Fruit fly (Drosophila melanogaster): ENCODE measurements around the gene Pgam5.

Gene Pgam5

DNA sequence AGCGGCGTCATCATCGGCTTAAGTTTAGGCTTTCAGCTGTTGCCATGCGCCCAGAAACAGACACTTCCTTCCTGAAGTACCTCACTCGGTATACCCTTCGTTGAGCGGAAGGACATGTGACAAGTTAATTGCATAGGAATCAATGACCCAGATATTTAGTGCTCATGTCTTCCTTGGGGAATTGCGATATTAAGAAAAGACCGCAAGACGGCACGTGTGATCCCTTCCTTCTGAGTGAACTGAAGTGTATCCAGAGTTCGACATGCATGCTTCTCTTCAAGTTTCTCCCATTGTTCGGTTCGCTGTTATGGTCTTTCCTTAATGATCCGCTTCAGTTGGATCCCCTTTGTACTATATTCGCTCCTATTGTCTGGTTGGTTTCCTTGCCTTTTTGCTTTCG is 32.8 kb downstream of the Pgam5 start (continued):
- TF ChIP-seq Ravus (GFP tag; IDR thresholded peaks at IDR 0.05) (no peak), twi (tag; optimal IDR thresholded peaks at IDR 0.05) (no peak), CG4360 (GFP tag; IDR thresholded peaks at IDR 0.05) (no peak), CG4328 (GFP tag; optimal IDR thresholded peaks at IDR 0.05) (no peak), Ets97D (GFP tag; optimal IDR thresholded peaks at IDR 0.05) (no peak), Sin3A (optimal IDR thresholded peaks at IDR 0.05) (no peak), da (GFP tag; optimal IDR thresholded peaks at IDR 0.05) (no peak), Ptx1 (GFP tag; IDR thresholded peaks at IDR 0.05) (no peak), lbe (GFP tag; optimal IDR thresholded peaks at IDR 0.05) (peak; percentile 9), CG8944 (GFP tag; optimal IDR thresholded peaks at IDR 0.05) (no peak), CG30431 (GFP tag; optimal IDR thresholded peaks at IDR 0.05) (no peak), kah (GFP tag; optimal IDR thresholded peaks at IDR 0.05) (no peak), jumu (GFP tag; optimal IDR thresholded peaks at IDR 0.05) (no peak), CHES-1-like (GFP tag; optimal IDR thresholded peaks at IDR 0.05) (no peak), stwl (tag; optimal IDR thresholded peaks at IDR 0.05) (no peak), jigr1 (GFP tag; IDR thresholded peaks at IDR 0.05) (no peak), NFAT (GFP tag; IDR thresholded peaks at IDR 0.05) (no peak), vvl (GFP tag; IDR thresholded peaks at IDR 0.05) (no peak), CG16779 (GFP tag; IDR thresholded peaks at IDR 0.05) (no peak), CG12659 (GFP tag; optimal IDR thresholded peaks at IDR 0.05) (no peak), CG18619 (GFP tag; optimal IDR thresholded peaks at IDR 0.05) (no peak), nmo (GFP tag; optimal IDR thresholded peaks at IDR 0.05) (no peak), CG15601 (tag; optimal IDR thresholded peaks at IDR 0.05) (no peak), Drgx (GFP tag; IDR thresholded peaks at IDR 0.05) (peak; percentile 27; the same call in 1 of the 2 replicates), H2.0 (GFP tag; IDR thresholded peaks at IDR 0.05) (no peak), CG17912 (GFP tag; optimal IDR thresholded peaks at IDR 0.05) (no peak), dmrt11E (tag; optimal IDR thresholded peaks at IDR 0.05) (no peak), z (GFP tag; IDR thresholded peaks at IDR 0.05) (no peak), br (optimal IDR thresholded peaks at IDR 0.05) (no peak), Camta (GFP tag; optimal IDR thresholded peaks at IDR 0.05) (no peak), CG9727 (GFP tag; optimal IDR thresholded peaks at IDR 0.05) (peak; percentile 16), CG1529 (GFP tag; optimal IDR thresholded peaks at IDR 0.05) (no peak), Lpt (GFP tag; optimal IDR thresholded peaks at IDR 0.05) (no peak), Six4 (GFP tag; optimal IDR thresholded peaks at IDR 0.05) (no peak), corto (GFP tag; optimal IDR thresholded peaks at IDR 0.05) (no peak), CG43689 (GFP tag; IDR thresholded peaks at IDR 0.05) (no peak), CG13123 (GFP tag; optimal IDR thresholded peaks at IDR 0.05) (no peak), CG3995 (GFP tag; optimal IDR thresholded peaks at IDR 0.05) (no peak), Aef1 (GFP tag; IDR thresholded peaks at IDR 0.05) (no peak), esg (GFP tag; conservative IDR thresholded peaks at IDR 0.05) (no peak), CG15073 (GFP tag; optimal IDR thresholded peaks at IDR 0.05) (no peak), CG7963 (GFP tag; IDR thresholded peaks at IDR 0.05; ENCODE audit: partially characterized antibody) (no peak), Awh (GFP tag; IDR thresholded peaks at IDR 0.05) (no peak), Chrac-16 (GFP tag; optimal IDR thresholded peaks at IDR 0.05) (no peak), crc (GFP tag; optimal IDR thresholded peaks at IDR 0.05) (no peak), ewg (GFP tag; optimal IDR thresholded peaks at IDR 0.05) (no peak), D19A (tag; optimal IDR thresholded peaks at IDR 0.05) (peak; percentile 87), CG10274 (GFP tag; optimal IDR thresholded peaks at IDR 0.05) (no peak), CG1603 (tag; optimal IDR thresholded peaks at IDR 0.05) (peak; percentile 3), row (GFP tag; IDR thresholded peaks at IDR 0.05) (peak; percentile 16; the same call in 1 of the 3 replicates), otp (GFP tag; IDR thresholded peaks at IDR 0.05) (no peak), her (GFP tag; optimal IDR thresholded peaks at IDR 0.05) (no peak), Dek (tag; optimal IDR thresholded peaks at IDR 0.05) (no peak)

Measured in whole organism, embryonic.